Worm (Caenorhabditis elegans): ENCODE results near the gene F59B10.3.

Gene F59B10.3

DNA sequence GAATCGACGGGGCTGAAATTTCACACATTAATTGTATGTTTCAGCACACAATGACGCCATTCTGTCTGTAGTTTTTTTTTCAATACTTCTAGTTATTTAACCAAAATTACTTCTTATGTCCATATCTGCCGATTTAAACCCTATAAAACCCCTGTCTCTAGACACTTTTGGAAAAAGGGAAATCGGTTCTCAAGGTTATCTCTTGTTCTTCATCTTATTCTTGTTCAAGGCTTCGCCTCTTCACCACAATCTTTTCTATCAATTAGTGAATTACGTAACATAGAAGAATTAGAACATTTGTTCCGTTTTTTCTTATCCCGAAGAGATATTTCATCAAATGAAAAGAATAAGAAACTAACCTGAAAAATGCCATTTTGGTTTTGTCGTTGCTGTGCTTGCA lies 9.7 kb upstream of the F59B10.3 start:
- TF ChIP-seq nfya-1 (tag; optimal IDR thresholded peaks at IDR 0.05; ENCODE audit: borderline replicate concordance, insufficient read depth), result no peak
- no peak for TF ChIP-seq F39B2.1 (GFP tag; IDR thresholded peaks at IDR 0.05)
- no peak for TF ChIP-seq D2030.7 (GFP tag; IDR thresholded peaks at IDR 0.05)
- no peak for TF ChIP-seq dpff-1 (tag; optimal IDR thresholded peaks at IDR 0.05)
- no peak for TF ChIP-seq tbx-9 (tag; optimal IDR thresholded peaks at IDR 0.05; ENCODE audit: borderline replicate concordance)
- no peak for TF ChIP-seq mxl-1 (tag; optimal IDR thresholded peaks at IDR 0.05)
- TF ChIP-seq zim-3 (tag; optimal IDR thresholded peaks at IDR 0.05), result no peak

DNA sequence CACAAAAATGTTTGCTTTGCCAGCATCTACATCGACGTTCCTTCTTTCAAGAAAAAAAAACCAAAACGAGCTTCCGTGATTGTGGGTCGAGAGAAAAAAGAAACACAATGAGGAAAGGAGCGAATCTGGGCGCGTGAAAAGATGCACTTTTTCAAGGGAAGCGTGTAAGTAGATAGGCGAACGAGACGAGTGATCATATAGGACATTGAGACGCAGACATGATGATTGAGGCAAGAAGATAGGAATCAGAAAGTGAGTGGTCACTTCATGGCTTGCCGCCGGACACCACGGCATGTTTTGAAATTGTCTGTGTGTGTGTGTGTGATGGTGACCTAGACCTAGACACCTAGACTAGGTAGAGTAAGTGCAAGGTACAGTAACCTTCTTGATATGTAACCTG lies 8.8 kb upstream of the F59B10.3 start:
- TF ChIP-seq tlf-1 (GFP tag; optimal IDR thresholded peaks at IDR 0.05) (no peak), zfh-2 (GFP tag; conservative IDR thresholded peaks at IDR 0.05) (0 out of 2 replicates have a peak, but pooled peaks have one; percentile 17), lin-26 (GFP tag; IDR thresholded peaks at IDR 0.05) (no peak), ztf-3 (GFP tag; optimal IDR thresholded peaks at IDR 0.05) (no peak), zim-3 (tag; optimal IDR thresholded peaks at IDR 0.05) (no peak), madf-8 (GFP tag; conservative IDR thresholded peaks at IDR 0.05) (no peak), sptf-2 (GFP tag; optimal IDR thresholded peaks at IDR 0.05) (no peak), hmg-1.2 (GFP tag; IDR thresholded peaks at IDR 0.05) (peak; percentile 68; the same call in 1 of the 2 replicates), nhr-80 (tag; optimal IDR thresholded peaks at IDR 0.05) (peak; percentile 17)

DNA sequence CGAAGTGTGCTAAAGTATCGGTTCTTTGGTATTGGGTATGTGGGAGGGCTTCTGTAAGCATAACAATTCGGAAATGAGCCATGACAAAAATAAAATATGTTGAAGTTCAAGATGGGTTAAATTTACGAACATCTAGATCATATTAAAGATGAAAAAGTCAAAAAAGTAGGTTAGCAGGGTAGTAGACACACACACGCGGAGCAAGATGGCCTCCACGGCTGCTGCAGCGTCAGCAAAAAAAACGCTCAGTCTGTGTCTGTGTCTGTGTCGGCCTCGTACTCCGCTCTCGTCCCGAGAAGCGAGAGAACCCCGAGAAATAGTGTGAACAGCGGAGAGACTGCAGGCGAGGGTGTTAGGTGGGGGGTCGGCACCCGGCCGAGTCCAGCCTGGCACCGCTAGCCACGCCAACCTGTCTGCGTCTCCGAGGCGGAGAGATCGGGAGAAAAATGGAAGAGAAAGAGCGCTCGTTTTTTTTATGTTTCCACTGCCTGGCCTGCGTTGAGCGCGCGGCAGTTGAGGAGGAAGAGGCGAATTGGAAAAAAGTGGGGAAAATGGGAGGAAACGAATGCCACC lies 7.8 kb upstream of the F59B10.3 start, which contains the start of gene myrf-1:
TSS of gene myrf-1 (minus strand) at position 51 of the 573 bp plus-strand sequence.
- TF ChIP-seq lir-1 (GFP tag; conservative IDR thresholded peaks at IDR 0.05) (no peak), ztf-26 (tag; optimal IDR thresholded peaks at IDR 0.05) (peak; percentile 33), rpc-1 (optimal IDR thresholded peaks at IDR 0.05) (no peak), rpc-1 (tag; optimal IDR thresholded peaks at IDR 0.05) (no peak), hlh-26 (GFP tag; conservative IDR thresholded peaks at IDR 0.05) (no peak), dox-1 (GFP tag; IDR thresholded peaks at IDR 0.05) (peak; percentile 90), aptf-3 (GFP tag; IDR thresholded peaks at IDR 0.05) (no peak), F33H1.4 (GFP tag; IDR thresholded peaks at IDR 0.05) (no peak), bed-1 (GFP tag; IDR thresholded peaks at IDR 0.05) (no peak), lsy-27 (tag; optimal IDR thresholded peaks at IDR 0.05; ENCODE audit: borderline replicate concordance, insufficient read depth) (no peak), mes-4 (tag; optimal IDR thresholded peaks at IDR 0.05) (no peak), unc-62 (GFP tag; optimal IDR thresholded peaks at IDR 0.05) (no peak), F57A8.1 (GFP tag; optimal IDR thresholded peaks at IDR 0.05) (peak; percentile 5), aptf-2 (GFP tag; conservative IDR thresholded peaks at IDR 0.05) (no peak), efl-1 (GFP tag; optimal IDR thresholded peaks at IDR 0.05) (no peak), madf-10 (tag; optimal IDR thresholded peaks at IDR 0.05) (peak; percentile 57), ceh-79 (tag; optimal IDR thresholded peaks at IDR 0.05) (no peak), B0035.1 (tag; optimal IDR thresholded peaks at IDR 0.05) (no peak), repo-1 (tag; optimal IDR thresholded peaks at IDR 0.05) (peak; percentile 47), F39B2.1 (GFP tag; IDR thresholded peaks at IDR 0.05) (no peak), mcd-1 (GFP tag; IDR thresholded peaks at IDR 0.05) (peak; percentile 81), Y53F4B.3 (GFP tag; IDR thresholded peaks at IDR 0.05) (no peak), ccch-3 (GFP tag; optimal IDR thresholded peaks at IDR 0.05) (no peak), ztf-18 (tag; optimal IDR thresholded peaks at IDR 0.05) (peak; percentile 57), Y67H2A.10 (GFP tag; conservative IDR thresholded peaks at IDR 0.05) (no peak; the same call in 1 of the 2 replicates), attf-5 (GFP tag; optimal IDR thresholded peaks at IDR 0.05) (peak; percentile 87), lsl-1 (GFP tag; optimal IDR thresholded peaks at IDR 0.05) (no peak), madf-6 (GFP tag; IDR thresholded peaks at IDR 0.05) (peak; percentile 12; the same call in 1 of the 2 replicates), K12H6.12 (tag; optimal IDR thresholded peaks at IDR 0.05) (peak; percentile 88), ztf-3 (GFP tag; optimal IDR thresholded peaks at IDR 0.05) (no peak), snpc-3.4 (tag; optimal IDR thresholded peaks at IDR 0.05) (no peak), lag-1 (GFP tag; IDR thresholded peaks at IDR 0.05) (no peak), F23B12.7 (tag; optimal IDR thresholded peaks at IDR 0.05; ENCODE audit: insufficient read depth) (peak; percentile 12)
